Worm (Caenorhabditis elegans) whole organism, young adult: ENCODE results near the gene nspa-2.
"Not testable (repeated sequence)": the region's sequence is repeated elsewhere in the genome, so short reads cannot be mapped to it uniquely, and the experiment has no call there.

Experiments used
- F37B4.10 ChIP-seq: fragments of 200-800 bp; sonication (Bioruptor generic); IDR thresholded peaks from 2 replicates; pipeline ENCODE4 v1.3.6; 2022; ENCODE audit warnings: missing genetic modification characterization, missing compliant biosample characterization
- K11D2.4 ChIP-seq: fragments of 200-800 bp; sonication (Bioruptor generic); IDR thresholded peaks from 2 replicates; pipeline ENCODE4 v1.3.6; 2022; ENCODE audit warnings: missing genetic modification reagents, missing genetic modification characterization, missing compliant biosample characterization
- T07F8.4 ChIP-seq: sonication (generic microtip); optimal IDR thresholded peaks from 2 replicates; lab custom pipeline; 2016; ENCODE audit warnings: mild to moderate bottlenecking, missing genetic modification characterization, moderate library complexity, missing compliant biosample characterization
- Y53F4B.3 ChIP-seq: fragments of 200-800 bp; sonication (Bioruptor generic); IDR thresholded peaks from 2 replicates; pipeline ENCODE4 v1.3.6; 2022; ENCODE audit warnings: missing genetic modification reagents, missing genetic modification characterization, missing compliant biosample characterization
- Y53G8AR.9 ChIP-seq: fragments of 200-800 bp; sonication (Bioruptor generic); conservative IDR thresholded peaks from 2 replicates; pipeline ENCODE4 v1.3.6; 2022; ENCODE audit warnings: missing genetic modification reagents, missing genetic modification characterization, missing compliant biosample characterization
- ama-1 ChIP-seq, 3 experiments: fragments of 150-350 bp in 1 of 3; sonication (generic microtip) in 2 of 3; optimal IDR thresholded peaks; 2 replicates each; lab custom pipeline; 2014 to 2018; ENCODE audit warnings: missing biosample characterization in 2 of 3, missing genetic modification characterization in 2 of 3, missing genetic modification reagents in 2 of 3
- atf-7 ChIP-seq: sonication (generic microtip); optimal IDR thresholded peaks from 2 replicates; lab custom pipeline; 2017; ENCODE audit warnings: mild to moderate bottlenecking, missing genetic modification characterization, missing compliant biosample characterization
- athp-1 ChIP-seq: sonication (generic microtip); optimal IDR thresholded peaks from 2 replicates; lab custom pipeline; 2017; ENCODE audit warnings: mild to moderate bottlenecking, missing genetic modification characterization, missing compliant biosample characterization
- ccch-3 ChIP-seq: fragments of 200-800 bp; sonication (Bioruptor generic); optimal IDR thresholded peaks from 2 replicates; lab custom pipeline; 2018; ENCODE audit warnings: mild to moderate bottlenecking, missing genetic modification characterization, missing compliant biosample characterization
- cebp-1 ChIP-seq, 2 experiments: fragments of 200-800 bp in 1 of 2; sonication (Bioruptor generic) in 1 of 2; sonication (generic microtip) in 1 of 2; IDR thresholded peaks in 1 of 2; optimal IDR thresholded peaks in 1 of 2; 2 replicates each; pipeline versions ENCODE4 v1.3.6 to Lab custom; 2017 to 2022; ENCODE audit warnings: missing compliant biosample characterization in 2 of 2, missing genetic modification characterization in 2 of 2, mild to moderate bottlenecking in 1 of 2, missing genetic modification reagents in 1 of 2, moderate library complexity in 1 of 2
- cebp-2 ChIP-seq: fragments of 200-800 bp; sonication (Bioruptor generic); IDR thresholded peaks from 2 replicates; pipeline ENCODE4 v1.3.6; 2022; ENCODE audit warnings: missing genetic modification characterization, missing compliant biosample characterization
- ceh-27 ChIP-seq: fragments of 200-800 bp; sonication (Bioruptor generic); optimal IDR thresholded peaks from 2 replicates; lab custom pipeline; 2018; ENCODE audit warnings: mild to moderate bottlenecking, missing genetic modification characterization, moderate library complexity, missing compliant biosample characterization
- die-1 ChIP-seq: sonication (generic microtip); optimal IDR thresholded peaks from 2 replicates; lab custom pipeline; 2016; ENCODE audit warnings: missing genotype, mild to moderate bottlenecking, missing genetic modification characterization, missing compliant biosample characterization
- ets-4 ChIP-seq: fragments of 200-800 bp; sonication (Bioruptor generic); optimal IDR thresholded peaks from 2 replicates; lab custom pipeline; 2018; ENCODE audit warnings: mild to moderate bottlenecking, missing genetic modification characterization, missing compliant biosample characterization
- gei-17 ChIP-seq: fragments of 200-800 bp; sonication (Bioruptor generic); optimal IDR thresholded peaks from 2 replicates; lab custom pipeline; 2018; ENCODE audit warnings: mild to moderate bottlenecking, missing genetic modification characterization, missing compliant biosample characterization
- hlh-12 ChIP-seq: sonication (generic microtip); optimal IDR thresholded peaks from 2 replicates; lab custom pipeline; 2016; ENCODE audit warnings: missing genetic modification characterization, missing compliant biosample characterization
- lag-1 ChIP-seq: fragments of 200-800 bp; sonication (Bioruptor generic); IDR thresholded peaks from 2 replicates; pipeline ENCODE4 v1.3.6; 2022; ENCODE audit warnings: missing genetic modification reagents, missing genetic modification characterization, missing compliant biosample characterization
- lin-54 ChIP-seq: fragments of 200-800 bp; sonication (Bioruptor generic); optimal IDR thresholded peaks from 2 replicates; lab custom pipeline; 2018; ENCODE audit warnings: mild to moderate bottlenecking, missing genetic modification characterization, missing compliant biosample characterization
- madf-3 ChIP-seq: fragments of 200-800 bp; sonication (Bioruptor generic); IDR thresholded peaks from 2 replicates; pipeline ENCODE4 v1.3.6; 2022; ENCODE audit warnings: missing genetic modification reagents, missing genetic modification characterization, missing compliant biosample characterization
- madf-6 ChIP-seq: fragments of 200-800 bp; sonication (Bioruptor generic); IDR thresholded peaks from 2 replicates; pipeline ENCODE4 v1.3.6; 2022; ENCODE audit warnings: missing genetic modification reagents, missing genetic modification characterization, missing compliant biosample characterization
- madf-8 ChIP-seq: fragments of 200-800 bp; sonication (Bioruptor generic); conservative IDR thresholded peaks from 2 replicates; pipeline ENCODE4 v1.3.6; 2022; ENCODE audit warnings: missing genetic modification reagents, missing genetic modification characterization, missing compliant biosample characterization
- nhr-120 ChIP-seq: fragments of 200-800 bp; sonication (Bioruptor generic); IDR thresholded peaks from 2 replicates; pipeline ENCODE4 v1.3.6; 2022; ENCODE audit warnings: missing genetic modification characterization, missing compliant biosample characterization
- nhr-179 ChIP-seq: sonication (generic microtip); optimal IDR thresholded peaks from 2 replicates; lab custom pipeline; 2016; ENCODE audit warnings: mild to moderate bottlenecking, missing genetic modification characterization, missing compliant biosample characterization
- nhr-90 ChIP-seq: sonication (generic microtip); optimal IDR thresholded peaks from 2 replicates; lab custom pipeline; 2016; ENCODE audit warnings: missing genotype, mild to moderate bottlenecking, missing genetic modification characterization, missing compliant biosample characterization
- rec-8 ChIP-seq, 2 experiments: sonication (generic microtip); optimal IDR thresholded peaks; 2 replicates each; lab custom pipeline; 2016; ENCODE audit warnings: mild to moderate bottlenecking in 2 of 2, missing genetic modification characterization in 2 of 2, missing genetic modification reagents in 2 of 2, missing genotype in 2 of 2, missing biosample characterization in 1 of 2, missing compliant biosample characterization in 1 of 2, moderate library complexity in 1 of 2
- repo-1 ChIP-seq: sonication (generic microtip); optimal IDR thresholded peaks from 2 replicates; lab custom pipeline; 2017; ENCODE audit warnings: mild to moderate bottlenecking, missing genetic modification characterization, missing compliant biosample characterization
- rpc-1 ChIP-seq, 2 experiments: fragments of 150-350 bp in 1 of 2; sonication (generic microtip) in 1 of 2; optimal IDR thresholded peaks; 2 replicates each; lab custom pipeline; 2014 to 2018; ENCODE audit warnings: missing biosample characterization in 1 of 2, missing genetic modification characterization in 1 of 2, missing genetic modification reagents in 1 of 2, missing genotype in 1 of 2
- sea-2 ChIP-seq: fragments of 200-800 bp; sonication (Bioruptor generic); IDR thresholded peaks from 2 replicates; pipeline ENCODE4 v1.3.6; 2022; ENCODE audit warnings: missing genetic modification characterization, missing compliant biosample characterization
- snpc-1.3 ChIP-seq: sonication (generic microtip); optimal IDR thresholded peaks from 2 replicates; lab custom pipeline; 2017; ENCODE audit warnings: missing genetic modification characterization, mild to moderate bottlenecking, missing compliant biosample characterization, antibody characterized with exemption, moderate library complexity, missing genotype, missing genetic modification reagents; ENCODE audit not compliant: insufficient read depth
- tbx-9 ChIP-seq: sonication (generic microtip); optimal IDR thresholded peaks from 2 replicates; lab custom pipeline; 2016; ENCODE audit warnings: borderline replicate concordance, missing genetic modification characterization, inconsistent platforms, missing compliant biosample characterization
- tlf-1 ChIP-seq: fragments of 200-800 bp; sonication (Bioruptor generic); optimal IDR thresholded peaks from 2 replicates; lab custom pipeline; 2018; ENCODE audit warnings: mild to moderate bottlenecking, missing genetic modification characterization, missing compliant biosample characterization
- unc-130 ChIP-seq: sonication (generic microtip); optimal IDR thresholded peaks from 2 replicates; lab custom pipeline; 2016; ENCODE audit warnings: missing genetic modification reagents, missing genetic modification characterization, missing compliant biosample characterization
- ztf-22 ChIP-seq: fragments of 200-800 bp; sonication (Bioruptor generic); optimal IDR thresholded peaks from 2 replicates; lab custom pipeline; 2018; ENCODE audit warnings: mild to moderate bottlenecking, missing genetic modification characterization, moderate library complexity, missing compliant biosample characterization
- ztf-26 ChIP-seq: sonication (generic microtip); optimal IDR thresholded peaks from 2 replicates; lab custom pipeline; 2017; ENCODE audit warnings: missing genetic modification characterization, missing compliant biosample characterization
- ztf-28 ChIP-seq: fragments of 200-800 bp; sonication (Bioruptor generic); IDR thresholded peaks from 2 replicates; pipeline ENCODE4 v1.3.6; 2022; ENCODE audit warnings: missing genetic modification reagents, missing genetic modification characterization, missing compliant biosample characterization
- ztf-3 ChIP-seq: fragments of 200-800 bp; sonication (Bioruptor generic); optimal IDR thresholded peaks from 2 replicates; lab custom pipeline; 2018; ENCODE audit warnings: mild to moderate bottlenecking, missing genetic modification characterization, missing compliant biosample characterization

Gene nspa-2

ce11 chrV:14876257-14876656 is 14.6 kb upstream of the nspa-2 start (continued):
- TF ChIP-seq atf-7, result peak; percentile 19
- TF ChIP-seq cebp-1 (GFP tag; IDR thresholded peaks at IDR 0.05; lab: Robert Waterston, UW), result no peak
- no peak for TF ChIP-seq cebp-1 (tag; optimal IDR thresholded peaks at IDR 0.05; lab: Kevin White, UChicago)
- peak; percentile 56 for TF ChIP-seq lin-54
- no peak for TF ChIP-seq lag-1 (GFP tag; lab: Robert Waterston, UW)
- no peak for TF ChIP-seq sea-2 (GFP tag; lab: Robert Waterston, UW)
- peak; percentile 14 for TF ChIP-seq athp-1 (tag; lab: Kevin White, UChicago)
- no peak for TF ChIP-seq tlf-1 (GFP tag; lab: Kevin White, UChicago)
- no peak for TF ChIP-seq ama-1 (optimal IDR thresholded peaks at IDR 0.05; lab: Kevin White, UChicago)
- no peak for TF ChIP-seq ama-1 (GFP tag; optimal IDR thresholded peaks at IDR 0.05; lab: Kevin White, UChicago)
- no peak for TF ChIP-seq gei-17 (GFP tag; lab: Kevin White, UChicago)
- no peak for TF ChIP-seq madf-8 (GFP tag; lab: Robert Waterston, UW)
- TF ChIP-seq madf-6 (GFP tag; lab: Robert Waterston, UW), result peak; percentile 67
- no peak for TF ChIP-seq hlh-12
- TF ChIP-seq ztf-26, result no peak
- TF ChIP-seq ceh-27 (GFP tag; lab: Kevin White, UChicago), result peak; percentile 23
- TF ChIP-seq rec-8 (tag; optimal IDR thresholded peaks at IDR 0.05; lab: Kevin White, UChicago), result peak; percentile 10 to 31
- no peak for TF ChIP-seq K11D2.4 (GFP tag; lab: Robert Waterston, UW)
- TF ChIP-seq Y53G8AR.9 (GFP tag; lab: Robert Waterston, UW), result 0 out of 2 replicates have a peak, but pooled peaks have one; percentile 25
- no peak for TF ChIP-seq ztf-28 (GFP tag; lab: Robert Waterston, UW)
- TF ChIP-seq Y53F4B.3 (GFP tag; lab: Robert Waterston, UW), result peak; percentile 52; the same call in 1 of the 2 replicates
- no peak for TF ChIP-seq tbx-9
- no peak for TF ChIP-seq ccch-3 (GFP tag; lab: Kevin White, UChicago)
- peak; percentile 67 for TF ChIP-seq rpc-1 (optimal IDR thresholded peaks at IDR 0.05; lab: Kevin White, UChicago)
- peak; percentile 69 for TF ChIP-seq rpc-1 (tag; optimal IDR thresholded peaks at IDR 0.05; lab: Kevin White, UChicago)
- TF ChIP-seq nhr-120, result no peak
- peak; percentile 2 for TF ChIP-seq nhr-90
- no peak for TF ChIP-seq ztf-3 (GFP tag; lab: Kevin White, UChicago)
- no peak for TF ChIP-seq T07F8.4
- 0 out of 2 replicates have a peak, but pooled peaks have one; percentile 56 for TF ChIP-seq cebp-2 (GFP tag; lab: Robert Waterston, UW)
- no peak for TF ChIP-seq ztf-22 (GFP tag; lab: Kevin White, UChicago)
- TF ChIP-seq unc-130 (GFP tag; lab: Kevin White, UChicago), result no peak
- no peak for TF ChIP-seq F37B4.10 (GFP tag; lab: Robert Waterston, UW)
- TF ChIP-seq repo-1 (tag; lab: Kevin White, UChicago), result no peak

DNA sequence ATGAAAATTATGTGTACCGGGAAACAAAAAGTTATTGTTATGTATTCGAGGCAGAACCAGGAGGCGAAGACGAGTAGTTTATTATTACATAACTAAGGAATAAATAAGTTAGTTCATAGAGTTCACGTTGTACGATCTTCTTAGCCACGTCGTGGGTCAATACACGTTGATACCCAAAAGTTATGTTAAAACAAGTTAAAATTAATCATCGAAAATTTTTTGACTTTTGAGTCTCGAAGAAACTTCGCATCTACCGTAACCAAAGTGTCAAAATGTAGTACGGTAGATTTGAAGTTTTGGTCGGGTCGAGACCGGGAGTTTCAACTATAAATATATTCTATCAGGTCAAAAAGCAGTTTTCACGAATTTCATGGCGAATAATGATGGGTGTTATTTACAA is 14.2 kb upstream of the nspa-2 start, which contains the start of gene ZC412.10:
Gene ZC412.10 (minus strand): TSS at position 101 of the 400 bp plus-strand sequence.
- TF ChIP-seq ets-4 (GFP tag; lab: Kevin White, UChicago); snpc-1.3 (tag; lab: Kevin White, UChicago); madf-3 (GFP tag; lab: Robert Waterston, UW): not testable (repeated sequence)

DNA sequence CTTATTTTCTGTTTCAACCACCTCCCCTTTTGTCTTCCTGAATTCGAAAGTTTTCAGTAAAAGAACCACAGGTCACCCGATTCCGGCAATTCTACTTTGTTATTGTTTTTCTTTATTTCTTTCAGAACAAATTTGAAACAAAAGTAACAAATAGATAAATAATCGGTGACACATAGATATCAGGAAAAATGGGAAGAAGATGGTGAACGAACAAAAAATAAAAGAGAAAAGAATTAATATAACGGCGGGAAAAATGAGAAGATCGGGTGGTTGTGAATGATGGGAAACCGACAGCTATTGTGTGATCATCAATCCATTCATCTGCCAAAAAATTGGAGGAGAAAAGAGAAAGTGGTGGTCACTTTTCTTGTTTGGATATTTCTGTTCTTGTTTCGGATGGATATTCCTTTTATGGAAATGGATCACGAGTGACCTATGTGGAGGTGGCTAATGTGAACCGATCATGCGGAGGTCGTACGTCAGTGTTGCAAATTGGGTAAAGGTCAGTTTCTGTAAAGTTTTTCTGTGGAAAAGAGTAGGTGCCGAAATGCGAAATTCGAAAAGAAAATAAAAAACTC is 13.6 kb upstream of the nspa-2 start:
- TF ChIP-seq nhr-179 (tag; lab: Kevin White, UChicago) (no peak), hlh-12 (no peak), die-1 (no peak), ama-1 (optimal IDR thresholded peaks at IDR 0.05; lab: Kevin White, UChicago) (no peak), ama-1 (GFP tag; optimal IDR thresholded peaks at IDR 0.05; lab: Kevin White, UChicago) (no peak)
- TF ChIP-seq, all 124 proteins: peak for 0
